Fruit fly (Drosophila melanogaster): Measurements from ENCODE around the gene CG10576.

dm6 chr3L:5813016-5813415 is 47.5 kb upstream of the CG10576 start, which contains the start of gene mad2:
- TF ChIP-seq rgr (GFP tag; optimal IDR thresholded peaks at IDR 0.05) (no peak), h (GFP tag; optimal IDR thresholded peaks at IDR 0.05) (no peak), usp (GFP tag; optimal IDR thresholded peaks at IDR 0.05) (no peak), Abd-B (GFP tag; optimal IDR thresholded peaks at IDR 0.05) (no peak), psq (GFP tag; optimal IDR thresholded peaks at IDR 0.05) (no peak), pan (optimal IDR thresholded peaks at IDR 0.05) (no peak), lola (GFP tag; optimal IDR thresholded peaks at IDR 0.05) (no peak), Vsx2 (GFP tag; optimal IDR thresholded peaks at IDR 0.05; ENCODE audit: partially characterized antibody) (no peak), HLH106 (tag; optimal IDR thresholded peaks at IDR 0.05) (no peak), ey (GFP tag; optimal IDR thresholded peaks at IDR 0.05) (no peak), sage (GFP tag; optimal IDR thresholded peaks at IDR 0.05) (no peak)
